Fruit fly (Drosophila melanogaster): ENCODE data around the gene poe.

Gene poe

dm6 chr2L:8034734-8035133, 36.7 kb downstream of the poe start (continued):
- peak; percentile 44 for TF ChIP-seq CG3919 (GFP tag; optimal IDR thresholded peaks at IDR 0.05)
- TF ChIP-seq CG34406 (GFP tag; optimal IDR thresholded peaks at IDR 0.05), result peak; percentile 44
- TF ChIP-seq CG10669 (GFP tag; optimal IDR thresholded peaks at IDR 0.05), result no peak
- peak; percentile 23 for TF ChIP-seq Smox (GFP tag; optimal IDR thresholded peaks at IDR 0.05)
- TF ChIP-seq salr (GFP tag; optimal IDR thresholded peaks at IDR 0.05), result peak in 1 of 2 experiments; percentile 19
- peak; percentile 85 for TF ChIP-seq CG32006 (GFP tag; optimal IDR thresholded peaks at IDR 0.05)
- TF ChIP-seq Hr38 (GFP tag; optimal IDR thresholded peaks at IDR 0.05), result no peak
- TF ChIP-seq ss (GFP tag; optimal IDR thresholded peaks at IDR 0.05), result peak in 1 of 2 experiments; percentile 52
- TF ChIP-seq OdsH (GFP tag; optimal IDR thresholded peaks at IDR 0.05), result peak; percentile 69
- peak; percentile 86 for TF ChIP-seq Eip78C (GFP tag)
- TF ChIP-seq CG6163 (GFP tag; IDR thresholded peaks at IDR 0.05), result peak; percentile 83

dm6 chr2L:8033756-8034155, 37.7 kb downstream of the poe start:
- TF ChIP-seq eg (GFP tag; IDR thresholded peaks at IDR 0.05) (0 out of 3 replicates have a peak, but pooled peaks have one; percentile 9), Eip78C (GFP tag) (peak; percentile 70), achi (GFP tag; optimal IDR thresholded peaks at IDR 0.05) (peak; percentile 28), esn (GFP tag; optimal IDR thresholded peaks at IDR 0.05) (peak; percentile 32), CG8632 (GFP tag; optimal IDR thresholded peaks at IDR 0.05) (no peak), Ets21C (GFP tag; optimal IDR thresholded peaks at IDR 0.05) (no peak), CG6163 (GFP tag; IDR thresholded peaks at IDR 0.05) (0 out of 3 replicates have a peak, but pooled peaks have one; percentile 39), Sox14 (GFP tag; optimal IDR thresholded peaks at IDR 0.05) (peak; percentile 11), salr (GFP tag; optimal IDR thresholded peaks at IDR 0.05) (no peak), CG11294 (GFP tag; IDR thresholded peaks at IDR 0.05) (no peak), CG3919 (GFP tag; optimal IDR thresholded peaks at IDR 0.05) (peak; percentile 1), pdm3 (GFP tag; optimal IDR thresholded peaks at IDR 0.05) (peak; percentile 5), Eip75B (GFP tag; optimal IDR thresholded peaks at IDR 0.05) (peak; percentile 3), CG8119 (GFP tag; IDR thresholded peaks at IDR 0.05) (peak; percentile 46; the same call in 1 of the 3 replicates), Hr39 (GFP tag; optimal IDR thresholded peaks at IDR 0.05) (peak; percentile 10), topi (GFP tag; optimal IDR thresholded peaks at IDR 0.05) (peak; percentile 28), CG15336 (GFP tag; IDR thresholded peaks at IDR 0.05) (peak; percentile 49; the same call in 1 of the 2 replicates)

- TF ChIP-seq lz (GFP tag; optimal IDR thresholded peaks at IDR 0.05) (no peak), CG6163 (GFP tag; IDR thresholded peaks at IDR 0.05) (peak; percentile 16; the same call in 1 of the 3 replicates), esn (GFP tag; optimal IDR thresholded peaks at IDR 0.05) (no peak), Sox14 (GFP tag; optimal IDR thresholded peaks at IDR 0.05) (peak; percentile 2), Hr4 (GFP tag; optimal IDR thresholded peaks at IDR 0.05) (no peak), CG8319 (GFP tag; optimal IDR thresholded peaks at IDR 0.05) (no peak), CG32006 (GFP tag; optimal IDR thresholded peaks at IDR 0.05) (no peak), CG10669 (GFP tag; optimal IDR thresholded peaks at IDR 0.05) (no peak), CG10631 (GFP tag; optimal IDR thresholded peaks at IDR 0.05) (no peak), CG11902 (GFP tag; optimal IDR thresholded peaks at IDR 0.05) (no peak), OdsH (GFP tag; optimal IDR thresholded peaks at IDR 0.05) (no peak), Hr38 (GFP tag; optimal IDR thresholded peaks at IDR 0.05) (no peak), cyc (GFP tag; optimal IDR thresholded peaks at IDR 0.05) (no peak), Met (GFP tag; optimal IDR thresholded peaks at IDR 0.05) (no peak), Smox (GFP tag; optimal IDR thresholded peaks at IDR 0.05) (no peak), acj6 (GFP tag; optimal IDR thresholded peaks at IDR 0.05) (no peak), Eip93F (GFP tag; optimal IDR thresholded peaks at IDR 0.05) (no peak), CG3919 (GFP tag; optimal IDR thresholded peaks at IDR 0.05) (no peak), fd85E (GFP tag; optimal IDR thresholded peaks at IDR 0.05) (no peak), Hr39 (GFP tag; optimal IDR thresholded peaks at IDR 0.05) (no peak), CG34406 (GFP tag; optimal IDR thresholded peaks at IDR 0.05) (no peak), dac (GFP tag; optimal IDR thresholded peaks at IDR 0.05) (no peak), topi (GFP tag; optimal IDR thresholded peaks at IDR 0.05) (no peak), CG31627 (GFP tag; optimal IDR thresholded peaks at IDR 0.05) (no peak), net (GFP tag; optimal IDR thresholded peaks at IDR 0.05) (no peak), vri (GFP tag; optimal IDR thresholded peaks at IDR 0.05) (peak; percentile 1), CG16779 (tag; optimal IDR thresholded peaks at IDR 0.05) (no peak), CG6808 (GFP tag; optimal IDR thresholded peaks at IDR 0.05) (no peak), Gug (GFP tag; IDR thresholded peaks at IDR 0.05) (no peak), CG11294 (GFP tag; IDR thresholded peaks at IDR 0.05) (no peak), CG11762 (GFP tag; optimal IDR thresholded peaks at IDR 0.05; ENCODE audit: insufficient read depth) (no peak), Sox102F (GFP tag; optimal IDR thresholded peaks at IDR 0.05) (no peak), CG15336 (GFP tag; IDR thresholded peaks at IDR 0.05) (peak; percentile 18; the same call in 1 of the 2 replicates), CG8119 (GFP tag; IDR thresholded peaks at IDR 0.05) (no peak), fd59A (GFP tag; optimal IDR thresholded peaks at IDR 0.05) (no peak), Ets96B (tag; optimal IDR thresholded peaks at IDR 0.05) (no peak), ss (GFP tag; optimal IDR thresholded peaks at IDR 0.05) (peak; percentile 11 to 28), CG1621 (tag; optimal IDR thresholded peaks at IDR 0.05) (peak; percentile 77)
These were observed 39.8 kb downstream of the poe start for dm6 chr2L:8031588-8031987.

Data from whole organism, prepupa.